Fruit fly (Drosophila melanogaster): Measurements from ENCODE around the gene Noc1.
A peak's percentile ranks its signal among the peaks of the same experiment; 100 is the strongest.

The Noc1 gene

DNA sequence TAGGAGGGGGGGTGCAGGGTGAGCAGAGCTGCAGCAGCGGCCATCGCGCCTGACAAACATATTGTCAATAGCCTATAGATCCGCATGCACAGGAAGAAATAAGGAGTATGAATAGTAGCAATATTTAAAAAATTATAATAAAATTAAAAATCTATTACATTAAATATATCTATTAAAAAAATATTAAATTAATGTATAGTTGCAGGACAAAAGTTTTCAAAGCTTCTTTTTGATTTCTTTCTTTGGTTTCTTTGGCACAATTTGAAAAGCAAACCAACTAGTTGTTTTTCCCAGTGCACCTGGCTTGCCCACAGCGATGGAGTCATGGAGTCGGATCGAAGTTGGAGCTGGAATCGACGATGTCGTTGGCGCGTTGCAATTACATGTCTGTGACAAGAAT lies 42.8 kb upstream of the Noc1 start (continued):
- TF ChIP-seq Ets96B (tag; optimal IDR thresholded peaks at IDR 0.05) (peak; percentile 62), Eip78C (GFP tag) (peak; percentile 79), Sox15 (GFP tag; optimal IDR thresholded peaks at IDR 0.05) (no peak), ss (GFP tag; optimal IDR thresholded peaks at IDR 0.05) (peak; percentile 20 to 35), Gug (GFP tag; IDR thresholded peaks at IDR 0.05) (peak; percentile 29; the same call in 1 of the 2 replicates), Sox102F (GFP tag; optimal IDR thresholded peaks at IDR 0.05) (no peak), Hr4 (GFP tag; optimal IDR thresholded peaks at IDR 0.05) (peak; percentile 48), CG15336 (GFP tag; IDR thresholded peaks at IDR 0.05) (peak; percentile 79), Lpt (GFP tag; optimal IDR thresholded peaks at IDR 0.05) (peak; percentile 25), dsx (GFP tag; optimal IDR thresholded peaks at IDR 0.05; ENCODE audit: poor library complexity, severe bottlenecking) (peak; percentile 49), acj6 (GFP tag; optimal IDR thresholded peaks at IDR 0.05) (peak; percentile 10), CG1621 (tag; optimal IDR thresholded peaks at IDR 0.05) (peak; percentile 6), CG31627 (GFP tag; optimal IDR thresholded peaks at IDR 0.05) (no peak), CG11902 (GFP tag; optimal IDR thresholded peaks at IDR 0.05) (no peak), Eip75B (GFP tag; optimal IDR thresholded peaks at IDR 0.05) (no peak), salr (GFP tag; optimal IDR thresholded peaks at IDR 0.05) (peak in 1 of 2 experiments; percentile 39), eg (GFP tag; IDR thresholded peaks at IDR 0.05) (peak; percentile 67), spab (GFP tag; optimal IDR thresholded peaks at IDR 0.05) (peak; percentile 14), CG8119 (GFP tag; IDR thresholded peaks at IDR 0.05) (peak; percentile 77), fkh (GFP tag; optimal IDR thresholded peaks at IDR 0.05) (no peak), CG10669 (GFP tag; optimal IDR thresholded peaks at IDR 0.05) (peak; percentile 43), CG8632 (GFP tag; optimal IDR thresholded peaks at IDR 0.05) (peak; percentile 45), dac (GFP tag; optimal IDR thresholded peaks at IDR 0.05) (peak; percentile 21), Met (GFP tag; optimal IDR thresholded peaks at IDR 0.05) (no peak), CG32006 (GFP tag; optimal IDR thresholded peaks at IDR 0.05) (peak; percentile 74)

DNA sequence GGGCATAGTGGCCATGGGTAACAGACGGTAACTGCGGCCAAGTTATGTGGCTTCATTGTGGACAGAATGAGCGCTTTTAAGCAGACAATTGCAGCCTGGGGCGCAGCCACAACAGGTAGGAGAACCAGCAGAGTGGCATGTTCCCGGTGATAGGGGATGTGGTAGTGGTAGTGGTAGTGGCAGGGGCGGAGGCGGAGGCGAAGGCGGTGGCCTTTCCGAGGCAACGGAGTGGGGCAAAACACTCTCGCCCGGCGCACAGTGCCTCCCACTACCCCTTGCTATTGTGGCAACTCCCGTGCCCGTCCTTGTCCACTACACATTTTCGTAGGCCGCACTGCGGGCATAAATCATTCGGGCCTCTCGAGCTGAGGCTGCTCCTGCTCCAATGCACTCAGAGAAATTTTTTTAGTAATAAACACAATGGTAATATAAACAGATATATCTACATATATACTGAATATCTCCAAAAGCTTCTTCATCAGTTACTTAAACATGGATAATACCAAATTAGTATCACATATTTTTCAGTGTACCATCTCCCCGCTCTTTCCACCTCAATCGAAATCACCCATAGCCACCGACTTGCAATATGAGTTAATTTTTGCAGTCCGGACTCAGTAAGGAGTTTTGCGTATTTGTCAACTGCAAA lies 41.1 kb upstream of the Noc1 start:
- TF ChIP-seq CG9139 (GFP tag; optimal IDR thresholded peaks at IDR 0.05) (peak; percentile 59), CG8319 (GFP tag; optimal IDR thresholded peaks at IDR 0.05) (peak; percentile 31), Lpt (GFP tag; optimal IDR thresholded peaks at IDR 0.05) (peak; percentile 71), CG6854 (GFP tag; optimal IDR thresholded peaks at IDR 0.05) (peak; percentile 26), topi (GFP tag; optimal IDR thresholded peaks at IDR 0.05) (peak; percentile 76), Ets21C (GFP tag; optimal IDR thresholded peaks at IDR 0.05) (peak; percentile 36), CG6808 (GFP tag; optimal IDR thresholded peaks at IDR 0.05) (peak; percentile 80), Hr38 (GFP tag; optimal IDR thresholded peaks at IDR 0.05) (no peak), esn (GFP tag; optimal IDR thresholded peaks at IDR 0.05) (peak; percentile 81), CG34406 (GFP tag; optimal IDR thresholded peaks at IDR 0.05) (peak; percentile 60), Eip75B (GFP tag; optimal IDR thresholded peaks at IDR 0.05) (peak; percentile 79), net (GFP tag; optimal IDR thresholded peaks at IDR 0.05) (peak; percentile 64), CG6276 (GFP tag; optimal IDR thresholded peaks at IDR 0.05) (peak; percentile 76), CG8119 (GFP tag; IDR thresholded peaks at IDR 0.05) (peak; percentile 88), Met (GFP tag; optimal IDR thresholded peaks at IDR 0.05) (peak; percentile 82), fd59A (GFP tag; optimal IDR thresholded peaks at IDR 0.05) (peak; percentile 64), Ets96B (tag; optimal IDR thresholded peaks at IDR 0.05) (peak; percentile 85), CG10631 (GFP tag; optimal IDR thresholded peaks at IDR 0.05) (peak; percentile 80), CG31627 (GFP tag; optimal IDR thresholded peaks at IDR 0.05) (peak; percentile 60), CG4318 (GFP tag; optimal IDR thresholded peaks at IDR 0.05) (peak; percentile 40), Gug (GFP tag; IDR thresholded peaks at IDR 0.05) (peak; percentile 78), CG3032 (tag; optimal IDR thresholded peaks at IDR 0.05) (peak; percentile 79), CG11762 (GFP tag; optimal IDR thresholded peaks at IDR 0.05; ENCODE audit: insufficient read depth) (peak; percentile 66), Hr4 (GFP tag; optimal IDR thresholded peaks at IDR 0.05) (peak; percentile 89), CG11902 (GFP tag; optimal IDR thresholded peaks at IDR 0.05) (peak; percentile 34), CG3919 (GFP tag; optimal IDR thresholded peaks at IDR 0.05) (peak; percentile 71), Sox15 (GFP tag; optimal IDR thresholded peaks at IDR 0.05) (peak; percentile 41), cyc (GFP tag; optimal IDR thresholded peaks at IDR 0.05) (peak; percentile 54), eg (GFP tag; IDR thresholded peaks at IDR 0.05) (peak; percentile 85), CG32006 (GFP tag; optimal IDR thresholded peaks at IDR 0.05) (peak; percentile 79), Sox14 (GFP tag; optimal IDR thresholded peaks at IDR 0.05) (peak; percentile 69), acj6 (GFP tag; optimal IDR thresholded peaks at IDR 0.05) (peak; percentile 74), Eip78C (GFP tag) (peak; percentile 96), achi (GFP tag; optimal IDR thresholded peaks at IDR 0.05) (peak; percentile 76), OdsH (GFP tag; optimal IDR thresholded peaks at IDR 0.05) (peak; percentile 80), spab (GFP tag; optimal IDR thresholded peaks at IDR 0.05) (peak; percentile 81), CG16779 (tag; optimal IDR thresholded peaks at IDR 0.05) (peak; percentile 50)

Measured in whole organism, prepupa.